Fruit fly (Drosophila melanogaster) whole organism, adult: ENCODE data around the gene Cyp28d1.

Source experiments
- CG11617 ChIP-seq: fragments of 200-800 bp; sonication (Bioruptor generic); optimal IDR thresholded peaks from 2 replicates; lab custom pipeline; 2017; ENCODE audit warnings: mild to moderate bottlenecking, missing biosample characterization, missing genetic modification reagents, missing genetic modification characterization
- CG12768 ChIP-seq: fragments of 200-800 bp; sonication (Bioruptor generic); optimal IDR thresholded peaks from 2 replicates; lab custom pipeline; 2017; ENCODE audit warnings: missing biosample characterization, missing genetic modification characterization, mild to moderate bottlenecking, moderate library complexity, missing genetic modification reagents
- CG14711 ChIP-seq: fragments of 200-800 bp; sonication (Bioruptor generic); optimal IDR thresholded peaks from 2 replicates; lab custom pipeline; 2018; ENCODE audit warnings: missing biosample characterization, mild to moderate bottlenecking, missing genetic modification characterization, moderate library complexity
- CG1620 ChIP-seq: fragments of 200-800 bp; sonication (Bioruptor generic); optimal IDR thresholded peaks from 2 replicates; lab custom pipeline; 2016; ENCODE audit warnings: missing biosample characterization, missing genetic modification characterization
- CG33017 ChIP-seq: fragments of 200-800 bp; sonication (Bioruptor generic); optimal IDR thresholded peaks from 2 replicates; lab custom pipeline; 2018; ENCODE audit warnings: missing biosample characterization, mild to moderate bottlenecking, missing genetic modification characterization, moderate library complexity
- CG5204 ChIP-seq: fragments of 200-800 bp; sonication (Bioruptor generic); optimal IDR thresholded peaks from 2 replicates; lab custom pipeline; 2016; ENCODE audit warnings: missing biosample characterization, missing genetic modification characterization
- CG7045 ChIP-seq: fragments of 200-800 bp; sonication (Bioruptor generic); optimal IDR thresholded peaks from 2 replicates; lab custom pipeline; 2017; ENCODE audit warnings: missing biosample characterization, mild to moderate bottlenecking, missing genetic modification characterization
- CG7101 ChIP-seq: fragments of 200-800 bp; sonication (Bioruptor generic); optimal IDR thresholded peaks from 2 replicates; lab custom pipeline; 2018; ENCODE audit warnings: missing biosample characterization, mild to moderate bottlenecking, missing genetic modification characterization, moderate library complexity
- Clk ChIP-seq: fragments of 200-800 bp; sonication (Bioruptor generic); optimal IDR thresholded peaks from 2 replicates; lab custom pipeline; 2017; ENCODE audit warnings: missing biosample characterization, missing genetic modification characterization
- Crg-1 ChIP-seq: fragments of 200-800 bp; sonication (Bioruptor generic); optimal IDR thresholded peaks from 2 replicates; lab custom pipeline; 2016; ENCODE audit warnings: missing biosample characterization, missing genetic modification characterization
- Hr96 ChIP-seq: fragments of 200-800 bp; sonication (Bioruptor generic); optimal IDR thresholded peaks from 2 replicates; lab custom pipeline; 2016; ENCODE audit warnings: missing biosample characterization, missing genetic modification characterization
- Mnt ChIP-seq: fragments of 200-800 bp; sonication (Bioruptor generic); optimal IDR thresholded peaks from 2 replicates; lab custom pipeline; 2016; ENCODE audit warnings: missing biosample characterization, mild to moderate bottlenecking, missing genetic modification characterization
- bab1 ChIP-seq: fragments of 200-800 bp; sonication (Bioruptor generic); optimal IDR thresholded peaks from 3 replicates; lab custom pipeline; 2019; ENCODE audit warnings: missing biosample characterization, mild to moderate bottlenecking, missing genetic modification characterization, moderate library complexity
- cic ChIP-seq: fragments of 200-800 bp; sonication (Bioruptor generic); optimal IDR thresholded peaks from 2 replicates; lab custom pipeline; 2017; ENCODE audit warnings: missing biosample characterization, mild to moderate bottlenecking, missing genetic modification characterization, moderate library complexity
- cnc ChIP-seq, 2 experiments: fragments of >200 bp; optimal IDR thresholded peaks; 2 replicates each; lab custom pipeline; 2017
- kay ChIP-seq: fragments of 200-800 bp; sonication (Bioruptor generic); peaks from one replicate; lab custom pipeline; 2016; ENCODE audit warnings: missing biosample characterization, missing genetic modification characterization, borderline replicate concordance
- ovo ChIP-seq: fragments of 200-800 bp; sonication (Bioruptor generic); optimal IDR thresholded peaks from 2 replicates; lab custom pipeline; 2016; ENCODE audit warnings: missing biosample characterization, missing genetic modification characterization
- pad ChIP-seq: fragments of 200-800 bp; sonication (Bioruptor generic); optimal IDR thresholded peaks from 3 replicates; lab custom pipeline; 2017; ENCODE audit warnings: missing biosample characterization, missing genetic modification characterization, mild to moderate bottlenecking, moderate library complexity, missing genetic modification reagents
- tj ChIP-seq: fragments of 200-800 bp; sonication (Bioruptor generic); optimal IDR thresholded peaks from 3 replicates; lab custom pipeline; 2017; ENCODE audit warnings: missing biosample characterization, mild to moderate bottlenecking, missing genetic modification characterization, moderate library complexity
- toe ChIP-seq: fragments of 200-800 bp; sonication (Bioruptor generic); optimal IDR thresholded peaks from 2 replicates; lab custom pipeline; 2016; ENCODE audit warnings: missing biosample characterization, missing genetic modification characterization

The Cyp28d1 gene

dm6 chr2L:5252399-5253030 lies 42.3 kb downstream of the Cyp28d1 start:
- TF ChIP-seq CG1620 (GFP tag; lab: Kevin White, UChicago) (no peak), tj (GFP tag; lab: Kevin White, UChicago) (no peak), ovo (GFP tag; lab: Kevin White, UChicago) (no peak), kay (GFP tag; lab: Kevin White, UChicago) (no peak), CG12768 (GFP tag; lab: Kevin White, UChicago) (no peak), CG7045 (GFP tag; lab: Kevin White, UChicago) (no peak), pad (GFP tag; lab: Kevin White, UChicago) (no peak), cic (GFP tag; lab: Kevin White, UChicago) (no peak), cnc (optimal IDR thresholded peaks at IDR 0.05; lab: Kevin White, UChicago) (no peak), Crg-1 (no peak), Mnt (no peak), CG11617 (GFP tag; lab: Kevin White, UChicago) (no peak)

- TF ChIP-seq Crg-1 (no peak), CG5204 (GFP tag; lab: Kevin White, UChicago) (no peak), ovo (GFP tag; lab: Kevin White, UChicago) (no peak), CG7045 (GFP tag; lab: Kevin White, UChicago) (no peak), tj (GFP tag; lab: Kevin White, UChicago) (no peak), bab1 (no peak), cic (GFP tag; lab: Kevin White, UChicago) (no peak), CG33017 (tag; lab: Kevin White, UChicago) (no peak), CG7101 (tag; lab: Kevin White, UChicago) (no peak), pad (GFP tag; lab: Kevin White, UChicago) (no peak), CG11617 (GFP tag; lab: Kevin White, UChicago) (no peak), Mnt (no peak), Clk (no peak), CG14711 (tag; lab: Kevin White, UChicago) (no peak)
Measured at dm6 chr2L:5254105-5254711, 43.9 kb downstream of the Cyp28d1 start.

dm6 chr2L:5256036-5256846 lies 46.0 kb downstream of the Cyp28d1 start:
- TF ChIP-seq bab1 (no peak), cic (GFP tag; lab: Kevin White, UChicago) (peak; percentile 69), CG12768 (GFP tag; lab: Kevin White, UChicago) (peak; percentile 17), ovo (GFP tag; lab: Kevin White, UChicago) (peak; percentile 58), Mnt (no peak), tj (GFP tag; lab: Kevin White, UChicago) (no peak), CG14711 (tag; lab: Kevin White, UChicago) (no peak), Hr96 (peak; percentile 33), CG1620 (GFP tag; lab: Kevin White, UChicago) (no peak), CG7045 (GFP tag; lab: Kevin White, UChicago) (peak; percentile 20), cnc (optimal IDR thresholded peaks at IDR 0.05; lab: Kevin White, UChicago) (no peak), toe (GFP tag; lab: Kevin White, UChicago) (no peak), kay (GFP tag; lab: Kevin White, UChicago) (no peak), Clk (no peak), Crg-1 (peak; percentile 10), pad (GFP tag; lab: Kevin White, UChicago) (peak; percentile 53), CG7101 (tag; lab: Kevin White, UChicago) (peak; percentile 54), CG11617 (GFP tag; lab: Kevin White, UChicago) (peak; percentile 23), CG5204 (GFP tag; lab: Kevin White, UChicago) (peak; percentile 40), CG33017 (tag; lab: Kevin White, UChicago) (peak; percentile 23)

dm6 chr2L:5259076-5259843 lies 49.0 kb downstream of the Cyp28d1 start:
- no peak for TF ChIP-seq Hr96

- TF ChIP-seq CG1620 (GFP tag; lab: Kevin White, UChicago) (no peak), kay (GFP tag; lab: Kevin White, UChicago) (no peak), cic (GFP tag; lab: Kevin White, UChicago) (no peak), Crg-1 (no peak), CG7101 (tag; lab: Kevin White, UChicago) (no peak), tj (GFP tag; lab: Kevin White, UChicago) (no peak), CG14711 (tag; lab: Kevin White, UChicago) (no peak), ovo (GFP tag; lab: Kevin White, UChicago) (no peak)
Measured at dm6 chr2L:5260267-5260666, 50.0 kb downstream of the Cyp28d1 start.
